Fruit fly (Drosophila melanogaster) whole organism, prepupa: ENCODE data around the gene SmydA-8.

ENCODE experiments used
- CG10631 ChIP-seq: fragments of 200-800 bp; sonication (Bioruptor generic); optimal IDR thresholded peaks from 2 replicates; lab custom pipeline; 2016; ENCODE audit warnings: missing biosample characterization, missing genetic modification characterization
- CG11294 ChIP-seq: fragments of 200-800 bp; sonication (Bioruptor generic); IDR thresholded peaks from 2 replicates; pipeline ENCODE4 v1.3.6; 2022; ENCODE audit warnings: missing biosample characterization, missing genetic modification characterization
- CG11762 ChIP-seq: fragments of 200-800 bp; sonication (Bioruptor generic); optimal IDR thresholded peaks from 3 replicates; lab custom pipeline; 2016; ENCODE audit warnings: missing biosample characterization, missing genetic modification characterization; ENCODE audit not compliant: insufficient read depth
- CG11902 ChIP-seq: fragments of 200-800 bp; sonication (Bioruptor generic); optimal IDR thresholded peaks from 3 replicates; lab custom pipeline; 2016; ENCODE audit warnings: missing biosample characterization, missing genetic modification characterization
- CG1621 ChIP-seq: fragments of 200-800 bp; sonication (Bioruptor generic); optimal IDR thresholded peaks from 3 replicates; lab custom pipeline; 2018; ENCODE audit warnings: missing biosample characterization, mild to moderate bottlenecking, missing genetic modification characterization
- CG16779 ChIP-seq: fragments of 200-800 bp; sonication (Bioruptor generic); optimal IDR thresholded peaks from 3 replicates; lab custom pipeline; 2017; ENCODE audit warnings: missing biosample characterization, mild to moderate bottlenecking, missing genetic modification characterization
- CG3032 ChIP-seq: fragments of 200-800 bp; optimal IDR thresholded peaks from 2 replicates; lab custom pipeline; 2019; ENCODE audit warnings: missing biosample characterization, mild to moderate bottlenecking, missing genetic modification characterization, moderate library complexity
- CG31627 ChIP-seq: fragments of 200-800 bp; sonication (Bioruptor generic); optimal IDR thresholded peaks from 3 replicates; lab custom pipeline; 2016; ENCODE audit warnings: missing biosample characterization, missing genetic modification characterization
- CG34406 ChIP-seq: fragments of 200-800 bp; sonication (Bioruptor generic); optimal IDR thresholded peaks from 3 replicates; lab custom pipeline; 2016; ENCODE audit warnings: missing biosample characterization, missing genetic modification characterization
- CG3919 ChIP-seq: fragments of 200-800 bp; sonication (Bioruptor generic); optimal IDR thresholded peaks from 3 replicates; lab custom pipeline; 2016; ENCODE audit warnings: missing biosample characterization, missing genetic modification characterization
- CG4318 ChIP-seq: fragments of 200-800 bp; sonication (Bioruptor generic); optimal IDR thresholded peaks from 3 replicates; lab custom pipeline; 2017; ENCODE audit warnings: missing biosample characterization, mild to moderate bottlenecking, missing genetic modification characterization
- CG6163 ChIP-seq: fragments of 200-800 bp; sonication (Bioruptor generic); IDR thresholded peaks from 3 replicates; pipeline ENCODE4 v1.3.6; 2022; ENCODE audit warnings: missing biosample characterization, missing genetic modification characterization
- CG6792 ChIP-seq: fragments of 200-800 bp; sonication (Bioruptor generic); optimal IDR thresholded peaks from 3 replicates; lab custom pipeline; 2016; ENCODE audit warnings: missing biosample characterization, missing genetic modification characterization
- CG6808 ChIP-seq: fragments of 200-800 bp; sonication (Bioruptor generic); optimal IDR thresholded peaks from 3 replicates; lab custom pipeline; 2017; ENCODE audit warnings: missing biosample characterization, missing genetic modification characterization, mild to moderate bottlenecking, moderate library complexity, missing genetic modification reagents
- CG6854 ChIP-seq: fragments of 200-800 bp; sonication (Bioruptor generic); optimal IDR thresholded peaks from 2 replicates; lab custom pipeline; 2017; ENCODE audit warnings: missing biosample characterization, mild to moderate bottlenecking, missing genetic modification characterization
- CG8119 ChIP-seq: fragments of 200-800 bp; sonication (Bioruptor generic); IDR thresholded peaks from 3 replicates; pipeline ENCODE4 v1.3.6; 2022; ENCODE audit warnings: missing biosample characterization, missing genetic modification characterization
- CG8319 ChIP-seq: fragments of 200-800 bp; sonication (Bioruptor generic); optimal IDR thresholded peaks from 3 replicates; lab custom pipeline; 2016; ENCODE audit warnings: missing biosample characterization, missing genetic modification characterization
- CG9139 ChIP-seq: fragments of 200-800 bp; sonication (Bioruptor generic); optimal IDR thresholded peaks from 3 replicates; lab custom pipeline; 2017; ENCODE audit warnings: missing biosample characterization, mild to moderate bottlenecking, missing genetic modification characterization
- Eip78C ChIP-seq: fragments of 200-800 bp; sonication (Bioruptor generic); peaks from one replicate; lab custom pipeline; 2016; ENCODE audit warnings: missing biosample characterization, missing genetic modification characterization
- Eip93F ChIP-seq: fragments of 200-800 bp; sonication (Bioruptor generic); optimal IDR thresholded peaks from 2 replicates; lab custom pipeline; 2016; ENCODE audit warnings: missing biosample characterization, mild to moderate bottlenecking, missing genetic modification characterization
- Ets21C ChIP-seq: fragments of 200-800 bp; sonication (Bioruptor generic); optimal IDR thresholded peaks from 3 replicates; lab custom pipeline; 2016; ENCODE audit warnings: missing biosample characterization, missing genetic modification characterization
- Gug ChIP-seq: fragments of 200-800 bp; sonication (Bioruptor generic); IDR thresholded peaks from 2 replicates; pipeline ENCODE4 v1.3.6; 2022; ENCODE audit warnings: missing biosample characterization, missing genetic modification characterization
- Hr38 ChIP-seq: sonication (Bioruptor generic); optimal IDR thresholded peaks from 2 replicates; lab custom pipeline; 2016; ENCODE audit warnings: missing biosample characterization, missing genetic modification characterization
- Hr39 ChIP-seq: fragments of 200-800 bp; sonication (Bioruptor generic); optimal IDR thresholded peaks from 2 replicates; lab custom pipeline; 2016; ENCODE audit warnings: missing biosample characterization, missing genetic modification characterization
- Lpt ChIP-seq: fragments of 200-800 bp; sonication (Bioruptor generic); optimal IDR thresholded peaks from 3 replicates; lab custom pipeline; 2016; ENCODE audit warnings: missing biosample characterization, missing genetic modification characterization
- Met ChIP-seq: fragments of 200-800 bp; sonication (Bioruptor generic); optimal IDR thresholded peaks from 3 replicates; lab custom pipeline; 2016; ENCODE audit warnings: missing biosample characterization, missing genetic modification characterization
- OdsH ChIP-seq: fragments of 200-800 bp; sonication (Bioruptor generic); optimal IDR thresholded peaks from 3 replicates; lab custom pipeline; 2016; ENCODE audit warnings: missing biosample characterization, missing genetic modification characterization
- Sox102F ChIP-seq: fragments of 200-800 bp; sonication (Bioruptor generic); optimal IDR thresholded peaks from 2 replicates; lab custom pipeline; 2016; ENCODE audit warnings: missing biosample characterization, mild to moderate bottlenecking, missing genetic modification characterization
- Sox14 ChIP-seq: fragments of 200-800 bp; sonication (Bioruptor generic); optimal IDR thresholded peaks from 3 replicates; lab custom pipeline; 2016; ENCODE audit warnings: missing biosample characterization, missing genetic modification characterization
- Sox15 ChIP-seq: fragments of 200-800 bp; sonication (Bioruptor generic); optimal IDR thresholded peaks from 3 replicates; lab custom pipeline; 2016; ENCODE audit warnings: missing biosample characterization, missing genetic modification characterization
- achi ChIP-seq: fragments of 200-800 bp; sonication (Bioruptor generic); optimal IDR thresholded peaks from 3 replicates; lab custom pipeline; 2016; ENCODE audit warnings: missing biosample characterization, missing genetic modification characterization
- acj6 ChIP-seq: fragments of 200-800 bp; sonication (Bioruptor generic); optimal IDR thresholded peaks from 3 replicates; lab custom pipeline; 2016; ENCODE audit warnings: missing biosample characterization, missing genetic modification characterization
- cyc ChIP-seq: fragments of 200-800 bp; sonication (Bioruptor generic); optimal IDR thresholded peaks from 3 replicates; lab custom pipeline; 2016; ENCODE audit warnings: missing biosample characterization, missing genetic modification characterization
- dac ChIP-seq: fragments of 200-800 bp; sonication (Bioruptor generic); optimal IDR thresholded peaks from 2 replicates; lab custom pipeline; 2017; ENCODE audit warnings: missing biosample characterization, mild to moderate bottlenecking, missing genetic modification characterization
- eg ChIP-seq: fragments of 200-800 bp; sonication (Bioruptor generic); IDR thresholded peaks from 3 replicates; pipeline ENCODE4 v1.3.6; 2022; ENCODE audit warnings: missing biosample characterization, missing genetic modification characterization
- esn ChIP-seq: fragments of 200-800 bp; sonication (Bioruptor generic); optimal IDR thresholded peaks from 2 replicates; lab custom pipeline; 2016; ENCODE audit warnings: missing biosample characterization, mild to moderate bottlenecking, missing genetic modification characterization, moderate library complexity
- fd59A ChIP-seq: fragments of 200-800 bp; sonication (Bioruptor generic); optimal IDR thresholded peaks from 2 replicates; lab custom pipeline; 2017; ENCODE audit warnings: missing biosample characterization, mild to moderate bottlenecking, missing genetic modification characterization, missing genetic modification reagents
- fd85E ChIP-seq: fragments of 200-800 bp; sonication (Bioruptor generic); optimal IDR thresholded peaks from 3 replicates; lab custom pipeline; 2016; ENCODE audit warnings: missing biosample characterization, missing genetic modification characterization
- fkh ChIP-seq: fragments of 200-800 bp; sonication (Bioruptor generic); optimal IDR thresholded peaks from 3 replicates; lab custom pipeline; 2017; ENCODE audit warnings: missing biosample characterization, mild to moderate bottlenecking, missing genetic modification characterization, moderate library complexity
- lz ChIP-seq: fragments of 200-800 bp; sonication (Bioruptor generic); optimal IDR thresholded peaks from 3 replicates; lab custom pipeline; 2016; ENCODE audit warnings: missing biosample characterization, missing genetic modification characterization
- net ChIP-seq: fragments of 200-800 bp; sonication (Bioruptor generic); optimal IDR thresholded peaks from 3 replicates; lab custom pipeline; 2016; ENCODE audit warnings: missing biosample characterization, missing genetic modification characterization
- salr ChIP-seq, 2 experiments: fragments of 200-800 bp; sonication (Bioruptor generic); optimal IDR thresholded peaks; 3 replicates each; lab custom pipeline; 2016 to 2018; ENCODE audit warnings: missing biosample characterization in 2 of 2, missing genetic modification characterization in 2 of 2, mild to moderate bottlenecking in 1 of 2
- ss ChIP-seq, 2 experiments: fragments of 200-800 bp; sonication (Bioruptor generic); optimal IDR thresholded peaks; 2 replicates in 1 of 2; 3 replicates in 1 of 2; lab custom pipeline; 2017 to 2018; ENCODE audit warnings: mild to moderate bottlenecking in 2 of 2, missing biosample characterization in 2 of 2, missing genetic modification characterization in 2 of 2, moderate library complexity in 1 of 2
- svp ChIP-seq: fragments of 200-800 bp; sonication (Bioruptor generic); peaks from one replicate; lab custom pipeline; 2016; ENCODE audit warnings: missing biosample characterization, missing genetic modification characterization
- topi ChIP-seq: fragments of 200-800 bp; sonication (Bioruptor generic); optimal IDR thresholded peaks from 3 replicates; lab custom pipeline; 2016; ENCODE audit warnings: missing biosample characterization, missing genetic modification characterization
- vri ChIP-seq: fragments of 200-800 bp; sonication (Bioruptor generic); optimal IDR thresholded peaks from 3 replicates; lab custom pipeline; 2016; ENCODE audit warnings: missing biosample characterization, mild to moderate bottlenecking, missing genetic modification characterization

Gene SmydA-8

dm6 chrX:2222181-2222790 is 8.7 kb upstream of the SmydA-8 start, which contains the start of gene Vinc (continued):
- TF ChIP-seq CG10631 (GFP tag; lab: Kevin White, UChicago) (no peak), cyc (GFP tag; lab: Kevin White, UChicago) (peak; percentile 88), salr (GFP tag; optimal IDR thresholded peaks at IDR 0.05; lab: Kevin White, UChicago) (peak in 1 of 2 experiments; percentile 37), net (peak; percentile 89), Sox15 (GFP tag; lab: Kevin White, UChicago) (peak; percentile 67), fkh (peak; percentile 95), achi (GFP tag; lab: Kevin White, UChicago) (no peak), topi (GFP tag; lab: Kevin White, UChicago) (peak; percentile 90), lz (peak; percentile 77), eg (GFP tag; lab: Robert Waterston, UW) (peak; percentile 86), CG4318 (no peak), CG6163 (GFP tag; lab: Robert Waterston, UW) (peak; percentile 84), Sox102F (GFP tag; lab: Kevin White, UChicago) (no peak), Met (peak; percentile 92), CG3032 (peak; percentile 92), CG3919 (peak; percentile 90), CG1621 (peak; percentile 73), CG11902 (GFP tag; lab: Kevin White, UChicago) (peak; percentile 79), Lpt (GFP tag; lab: Kevin White, UChicago) (peak; percentile 70), CG8319 (GFP tag; lab: Kevin White, UChicago) (peak; percentile 85), svp (GFP tag; lab: Kevin White, UChicago) (peak; percentile 96), Eip93F (GFP tag; lab: Kevin White, UChicago) (peak; percentile 85), fd85E (GFP tag; lab: Kevin White, UChicago) (no peak), CG11762 (GFP tag; lab: Kevin White, UChicago) (peak; percentile 91), CG11294 (peak; percentile 66; the same call in 1 of the 2 replicates), CG16779 (tag; lab: Kevin White, UChicago) (peak; percentile 91), CG31627 (GFP tag; lab: Kevin White, UChicago) (peak; percentile 74), Gug (GFP tag; lab: Robert Waterston, UW) (peak; percentile 82), Ets21C (GFP tag; lab: Kevin White, UChicago) (peak; percentile 68), esn (peak; percentile 84), acj6 (GFP tag; lab: Kevin White, UChicago) (no peak), CG6808 (GFP tag; lab: Kevin White, UChicago) (peak; percentile 93), Hr39 (GFP tag; lab: Kevin White, UChicago) (peak; percentile 79), CG6854 (GFP tag; lab: Kevin White, UChicago) (peak; percentile 80), OdsH (GFP tag; lab: Kevin White, UChicago) (no peak), CG8119 (GFP tag; lab: Robert Waterston, UW) (peak; percentile 84), Eip78C (GFP tag; lab: Kevin White, UChicago) (peak; percentile 97)

dm6 chrX:2221598-2221997 is 8.0 kb upstream of the SmydA-8 start:
- no peak for TF ChIP-seq Met
- TF ChIP-seq Sox14: no peak
- TF ChIP-seq ss (GFP tag; optimal IDR thresholded peaks at IDR 0.05; lab: Kevin White, UChicago): no peak
- no peak for TF ChIP-seq Eip93F (GFP tag; lab: Kevin White, UChicago)
- TF ChIP-seq dac (GFP tag; lab: Kevin White, UChicago): no peak
- TF ChIP-seq acj6 (GFP tag; lab: Kevin White, UChicago): no peak
- TF ChIP-seq cyc (GFP tag; lab: Kevin White, UChicago): no peak
- TF ChIP-seq Ets21C (GFP tag; lab: Kevin White, UChicago): no peak
- TF ChIP-seq CG9139 (GFP tag; lab: Kevin White, UChicago): no peak
- TF ChIP-seq Hr38 (GFP tag; lab: Kevin White, UChicago): no peak
- TF ChIP-seq Sox102F (GFP tag; lab: Kevin White, UChicago): no peak
- no peak for TF ChIP-seq CG6792
- TF ChIP-seq CG34406: no peak
- no peak for TF ChIP-seq lz
- no peak for TF ChIP-seq fd59A
- no peak for TF ChIP-seq eg (GFP tag; lab: Robert Waterston, UW)
- TF ChIP-seq Hr39 (GFP tag; lab: Kevin White, UChicago): no peak
- no peak for TF ChIP-seq vri (GFP tag; lab: Kevin White, UChicago)
- no peak for TF ChIP-seq net
- no peak for TF ChIP-seq CG3919
